Fruit fly (Drosophila melanogaster) whole organism, embryonic: ENCODE results near the gene CG10793.

Experiments used
- Adf1 ChIP-seq: fragments of 200-800 bp; sonication (Bioruptor generic); IDR thresholded peaks from 2 replicates; pipeline ENCODE4 v1.3.6; 2022; ENCODE audit warnings: missing biosample characterization, missing genetic modification characterization
- Atf-2 ChIP-seq: fragments of 200-800 bp; sonication (Bioruptor generic); optimal IDR thresholded peaks from 2 replicates; lab custom pipeline; 2016; ENCODE audit warnings: missing biosample characterization, missing genetic modification characterization
- CG12155 ChIP-seq: fragments of 200-800 bp; sonication (Bioruptor generic); optimal IDR thresholded peaks from 3 replicates; lab custom pipeline; 2016; ENCODE audit warnings: missing biosample characterization, missing genetic modification characterization
- CG12769 ChIP-seq: fragments of 200-800 bp; sonication (Bioruptor generic); optimal IDR thresholded peaks from 2 replicates; lab custom pipeline; 2019; ENCODE audit warnings: missing biosample characterization, mild to moderate bottlenecking, missing genetic modification characterization, moderate library complexity
- CG13894 ChIP-seq: fragments of 200-800 bp; sonication (Bioruptor generic); optimal IDR thresholded peaks from 3 replicates; lab custom pipeline; 2018; ENCODE audit warnings: missing biosample characterization, mild to moderate bottlenecking, missing genetic modification characterization, moderate library complexity
- CG14441 ChIP-seq: fragments of 200-800 bp; sonication (Bioruptor generic); IDR thresholded peaks from 2 replicates; pipeline ENCODE4 v1.3.6; 2022; ENCODE audit warnings: missing biosample characterization, missing genetic modification characterization
- CG17328 ChIP-seq: fragments of 200-800 bp; sonication (Bioruptor generic); IDR thresholded peaks from 2 replicates; pipeline ENCODE4 v1.3.6; 2022; ENCODE audit warnings: missing biosample characterization, missing genetic modification characterization
- CG18599 ChIP-seq: fragments of 200-800 bp; sonication (Bioruptor generic); optimal IDR thresholded peaks from 3 replicates; lab custom pipeline; 2017; ENCODE audit warnings: missing biosample characterization, missing genetic modification characterization, mild to moderate bottlenecking, moderate library complexity, missing genetic modification reagents
- CG34376 ChIP-seq: fragments of 200-800 bp; sonication (Bioruptor generic); optimal IDR thresholded peaks from 2 replicates; lab custom pipeline; 2018; ENCODE audit warnings: missing biosample characterization, mild to moderate bottlenecking, missing genetic modification characterization
- CG4328 ChIP-seq: fragments of 200-800 bp; sonication (Bioruptor generic); optimal IDR thresholded peaks from 3 replicates; lab custom pipeline; 2017; ENCODE audit warnings: missing biosample characterization, missing genetic modification reagents, missing genetic modification characterization
- CG4707 ChIP-seq: fragments of 200-800 bp; sonication (Bioruptor generic); optimal IDR thresholded peaks from 2 replicates; lab custom pipeline; 2018; ENCODE audit warnings: missing biosample characterization, mild to moderate bottlenecking, missing genetic modification characterization, moderate library complexity
- CG4820 ChIP-seq: fragments of 200-800 bp; sonication (Bioruptor generic); optimal IDR thresholded peaks from 3 replicates; lab custom pipeline; 2016; ENCODE audit warnings: missing biosample characterization, missing genetic modification characterization
- CG5245 ChIP-seq: fragments of 200-800 bp; sonication (Bioruptor generic); optimal IDR thresholded peaks from 3 replicates; lab custom pipeline; 2016; ENCODE audit warnings: missing biosample characterization, missing genetic modification characterization
- CG6813 ChIP-seq: fragments of 200-800 bp; sonication (Bioruptor generic); optimal IDR thresholded peaks from 2 replicates; lab custom pipeline; 2017; ENCODE audit warnings: missing biosample characterization, missing genetic modification characterization, mild to moderate bottlenecking, moderate library complexity, missing genetic modification reagents
- CG8290 ChIP-seq, 3 experiments: fragments of 200-800 bp; sonication (Bioruptor generic); optimal IDR thresholded peaks; 2 replicates each; lab custom pipeline; 2016 to 2019; ENCODE audit warnings: missing biosample characterization in 3 of 3, missing genetic modification characterization in 3 of 3, mild to moderate bottlenecking in 2 of 3, moderate library complexity in 1 of 3
- CG8944 ChIP-seq: fragments of 200-800 bp; sonication (Bioruptor generic); optimal IDR thresholded peaks from 3 replicates; lab custom pipeline; 2016; ENCODE audit warnings: missing biosample characterization, missing genetic modification characterization
- CG9215 ChIP-seq: fragments of 200-800 bp; sonication (Bioruptor generic); IDR thresholded peaks from 2 replicates; pipeline ENCODE4 v1.3.6; 2022; ENCODE audit warnings: missing biosample characterization, missing genetic modification characterization
- Doc3 ChIP-seq: fragments of 200-800 bp; sonication (Bioruptor generic); IDR thresholded peaks from 3 replicates; pipeline ENCODE4 v1.3.6; 2022; ENCODE audit warnings: missing biosample characterization, missing genetic modification characterization; ENCODE audit not compliant: partially characterized antibody
- Dp ChIP-seq: fragments of 200-800 bp; sonication (Bioruptor generic); optimal IDR thresholded peaks from 2 replicates; lab custom pipeline; 2018; ENCODE audit warnings: missing biosample characterization, mild to moderate bottlenecking, missing genetic modification characterization, moderate library complexity
- GATAe ChIP-seq: fragments of 200-800 bp; sonication (Bioruptor generic); conservative IDR thresholded peaks from 2 replicates; pipeline ENCODE4 v1.3.6; 2022; ENCODE audit warnings: missing biosample characterization, missing genetic modification characterization
- Optix ChIP-seq: fragments of 200-800 bp; sonication (Bioruptor generic); IDR thresholded peaks from 3 replicates; pipeline ENCODE4 v1.3.6; 2022; ENCODE audit warnings: missing biosample characterization, missing genetic modification characterization
- Pdp1 ChIP-seq, 2 experiments: fragments of 200-800 bp; sonication (Bioruptor generic); optimal IDR thresholded peaks; 3 replicates each; lab custom pipeline; 2016; ENCODE audit warnings: missing biosample characterization in 2 of 2, missing genetic modification characterization in 2 of 2, mild to moderate bottlenecking in 1 of 2, moderate library complexity in 1 of 2
- Sox100B ChIP-seq: fragments of 200-800 bp; sonication (Bioruptor generic); optimal IDR thresholded peaks from 3 replicates; lab custom pipeline; 2018; ENCODE audit warnings: missing biosample characterization, mild to moderate bottlenecking, missing genetic modification characterization
- Ssrp ChIP-seq: fragments of 200-800 bp; sonication (Bioruptor generic); optimal IDR thresholded peaks from 2 replicates; lab custom pipeline; 2018; ENCODE audit warnings: missing biosample characterization, mild to moderate bottlenecking, missing genetic modification characterization, moderate library complexity
- Stat92E ChIP-seq, 3 experiments: fragments of >200 bp in 2 of 3; fragments of 200-800 bp in 1 of 3; sonication (Bioruptor generic) in 1 of 3; optimal IDR thresholded peaks; 2 replicates each; lab custom pipeline; 2017 to 2019; ENCODE audit warnings: missing biosample characterization in 3 of 3, missing genetic modification characterization in 3 of 3, mild to moderate bottlenecking in 1 of 3, moderate library complexity in 1 of 3
- Trl ChIP-seq, 3 experiments: fragments of >200 bp in 2 of 3; fragments of 200-800 bp in 1 of 3; sonication (Bioruptor generic) in 1 of 3; optimal IDR thresholded peaks; 2 replicates in 1 of 3; 3 replicates in 2 of 3; lab custom pipeline; 2016 to 2017; ENCODE audit warnings: missing biosample characterization in 1 of 3, missing genetic modification characterization in 1 of 3
- Vsx1 ChIP-seq: fragments of 200-800 bp; sonication (Bioruptor generic); optimal IDR thresholded peaks from 2 replicates; lab custom pipeline; 2017; ENCODE audit warnings: missing biosample characterization, mild to moderate bottlenecking, missing genetic modification characterization, missing genetic modification reagents
- caup ChIP-seq: fragments of 200-800 bp; sonication (Bioruptor generic); optimal IDR thresholded peaks from 3 replicates; lab custom pipeline; 2017; ENCODE audit warnings: missing biosample characterization, mild to moderate bottlenecking, missing genetic modification characterization, moderate library complexity; ENCODE audit not compliant: severe bottlenecking
- chm ChIP-seq: fragments of 200-800 bp; sonication (Bioruptor generic); IDR thresholded peaks from 2 replicates; pipeline ENCODE4 v1.3.6; 2022; ENCODE audit warnings: missing biosample characterization, missing genetic modification characterization
- crol ChIP-seq: fragments of 200-800 bp; sonication (Bioruptor generic); IDR thresholded peaks from 2 replicates; pipeline ENCODE4 v1.3.6; 2022; ENCODE audit warnings: missing biosample characterization, missing genetic modification characterization
- emc ChIP-seq: fragments of 200-800 bp; sonication (Bioruptor generic); optimal IDR thresholded peaks from 2 replicates; lab custom pipeline; 2016; ENCODE audit warnings: missing biosample characterization, missing genetic modification characterization
- exex ChIP-seq: fragments of 200-800 bp; sonication (Bioruptor generic); optimal IDR thresholded peaks from 4 replicates; lab custom pipeline; 2018; ENCODE audit warnings: missing biosample characterization, mild to moderate bottlenecking, missing genetic modification characterization, moderate library complexity
- fd3F ChIP-seq: fragments of 200-800 bp; sonication (Bioruptor generic); optimal IDR thresholded peaks from 2 replicates; lab custom pipeline; 2018; ENCODE audit warnings: missing biosample characterization, mild to moderate bottlenecking, missing genetic modification characterization, moderate library complexity
- grn ChIP-seq: fragments of 200-800 bp; sonication (Bioruptor generic); optimal IDR thresholded peaks from 3 replicates; lab custom pipeline; 2017; ENCODE audit warnings: missing biosample characterization, missing genetic modification characterization
- gt ChIP-seq: fragments of 200-800 bp; sonication (Bioruptor generic); IDR thresholded peaks from 2 replicates; pipeline ENCODE4 v1.3.6; 2022; ENCODE audit warnings: missing biosample characterization, missing genetic modification characterization
- ham ChIP-seq: fragments of 200-800 bp; sonication (Bioruptor generic); IDR thresholded peaks from 2 replicates; pipeline ENCODE4 v1.3.6; 2022; ENCODE audit warnings: missing biosample characterization, missing genetic modification characterization
- klu ChIP-seq: fragments of 200-800 bp; sonication (Bioruptor generic); IDR thresholded peaks from 2 replicates; pipeline ENCODE4 v1.3.6; 2022; ENCODE audit warnings: missing biosample characterization, missing genetic modification characterization
- lbe ChIP-seq: fragments of 200-800 bp; sonication (Bioruptor generic); optimal IDR thresholded peaks from 2 replicates; lab custom pipeline; 2016; ENCODE audit warnings: missing biosample characterization, mild to moderate bottlenecking, missing genetic modification characterization
- mirr ChIP-seq: fragments of 200-800 bp; sonication (Bioruptor generic); optimal IDR thresholded peaks from 3 replicates; lab custom pipeline; 2018; ENCODE audit warnings: missing biosample characterization, mild to moderate bottlenecking, missing genetic modification characterization
- pita ChIP-seq: fragments of 200-800 bp; sonication (Bioruptor generic); optimal IDR thresholded peaks from 2 replicates; lab custom pipeline; 2017; ENCODE audit warnings: missing biosample characterization, mild to moderate bottlenecking, missing genetic modification characterization
- rib ChIP-seq: fragments of 200-800 bp; sonication (Bioruptor generic); IDR thresholded peaks from 2 replicates; pipeline ENCODE4 v1.3.6; 2022; ENCODE audit warnings: missing biosample characterization, missing genetic modification characterization
- sd ChIP-seq: fragments of 200-800 bp; sonication (Bioruptor generic); optimal IDR thresholded peaks from 3 replicates; lab custom pipeline; 2018; ENCODE audit warnings: missing biosample characterization, mild to moderate bottlenecking, missing genetic modification characterization, moderate library complexity
- so ChIP-seq: fragments of 200-800 bp; sonication (Bioruptor generic); IDR thresholded peaks from 3 replicates; pipeline ENCODE4 v1.3.6; 2022; ENCODE audit warnings: missing biosample characterization, missing genetic modification characterization
- tap ChIP-seq: fragments of 200-800 bp; optimal IDR thresholded peaks from 3 replicates; lab custom pipeline; 2019; ENCODE audit warnings: missing biosample characterization, mild to moderate bottlenecking, missing genetic modification characterization, moderate library complexity
- ttk ChIP-seq: fragments of 200-800 bp; sonication (Bioruptor generic); IDR thresholded peaks from 2 replicates; pipeline ENCODE4 v2.1.2; 2022; ENCODE audit warnings: missing biosample characterization, missing genetic modification characterization
- tx ChIP-seq: fragments of 200-800 bp; sonication (Bioruptor generic); optimal IDR thresholded peaks from 2 replicates; lab custom pipeline; 2016; ENCODE audit warnings: missing biosample characterization, missing genetic modification characterization
- wdn ChIP-seq: fragments of 200-800 bp; sonication (Bioruptor generic); IDR thresholded peaks from 2 replicates; pipeline ENCODE4 v1.3.6; 2022; ENCODE audit warnings: missing biosample characterization, missing genetic modification characterization
- zen2 ChIP-seq: fragments of 200-800 bp; sonication (Bioruptor generic); IDR thresholded peaks from 3 replicates; pipeline ENCODE4 v1.3.6; 2022; ENCODE audit warnings: missing biosample characterization, missing genetic modification characterization; ENCODE audit not compliant: partially characterized antibody

The CG10793 gene

dm6 chrX:3356937-3357552 is 40.8 kb upstream of the CG10793 start (continued):
- peak; percentile 20; the same call in 1 of the 2 replicates for TF ChIP-seq ttk (GFP tag; lab: Robert Waterston, UW)
- no peak for TF ChIP-seq fd3F (GFP tag; lab: Kevin White, UChicago)
- no peak for TF ChIP-seq klu (GFP tag; lab: Robert Waterston, UW)
- no peak for TF ChIP-seq CG9215 (GFP tag; lab: Robert Waterston, UW)
- no peak for TF ChIP-seq CG4328 (GFP tag; lab: Kevin White, UChicago)
- TF ChIP-seq lbe, result no peak
- TF ChIP-seq pita (GFP tag; lab: Kevin White, UChicago), result no peak
- TF ChIP-seq wdn (GFP tag; lab: Robert Waterston, UW), result no peak
- no peak for TF ChIP-seq emc (GFP tag; lab: Kevin White, UChicago)
- no peak for TF ChIP-seq Doc3
- peak; percentile 83 for TF ChIP-seq crol (GFP tag; lab: Robert Waterston, UW)
- no peak for TF ChIP-seq Optix (GFP tag; lab: Robert Waterston, UW)

- TF ChIP-seq Atf-2, result no peak
- no peak for TF ChIP-seq chm
- no peak for TF ChIP-seq Ssrp (tag; lab: Kevin White, UChicago)
- peak; percentile 55; the same call in 1 of the 2 replicates for TF ChIP-seq GATAe (GFP tag; lab: Robert Waterston, UW)
- TF ChIP-seq Adf1 (GFP tag; lab: Robert Waterston, UW), result no peak
- TF ChIP-seq CG12769 (tag; lab: Kevin White, UChicago), result peak; percentile 82
- TF ChIP-seq grn (GFP tag; lab: Kevin White, UChicago), result peak; percentile 45
- TF ChIP-seq tap (tag; lab: Kevin White, UChicago), result no peak
- peak; percentile 80 for TF ChIP-seq Vsx1 (GFP tag; lab: Kevin White, UChicago)
- TF ChIP-seq sd, result peak; percentile 3
- no peak for TF ChIP-seq CG18599 (GFP tag; lab: Kevin White, UChicago)
- TF ChIP-seq CG6813 (GFP tag; lab: Kevin White, UChicago), result no peak
- no peak for TF ChIP-seq Dp (GFP tag; lab: Kevin White, UChicago)
- no peak for TF ChIP-seq caup (GFP tag; lab: Kevin White, UChicago)
- no peak for TF ChIP-seq CG17328 (GFP tag; lab: Robert Waterston, UW)
- TF ChIP-seq so (GFP tag; lab: Robert Waterston, UW), result no peak
- no peak for TF ChIP-seq Pdp1 (GFP tag; optimal IDR thresholded peaks at IDR 0.05; lab: Kevin White, UChicago)
- TF ChIP-seq CG5245, result no peak
- TF ChIP-seq CG34376 (GFP tag; lab: Kevin White, UChicago), result peak; percentile 45
- peak; percentile 71 for TF ChIP-seq crol (GFP tag; lab: Robert Waterston, UW)
- no peak for TF ChIP-seq CG13894
- TF ChIP-seq ham (GFP tag; lab: Robert Waterston, UW), result no peak
- TF ChIP-seq CG8290 (GFP tag; optimal IDR thresholded peaks at IDR 0.05; lab: Kevin White, UChicago), result no peak
- peak in 1 of 2 experiments; percentile 29 for TF ChIP-seq CG8290 (tag; optimal IDR thresholded peaks at IDR 0.05; lab: Kevin White, UChicago)
- TF ChIP-seq CG4707 (GFP tag; lab: Kevin White, UChicago), result no peak
- no peak for TF ChIP-seq CG4820 (GFP tag; lab: Kevin White, UChicago)
- no peak for TF ChIP-seq mirr
- no peak for TF ChIP-seq CG12155 (GFP tag; lab: Kevin White, UChicago)
- no peak for TF ChIP-seq Sox100B (GFP tag; lab: Kevin White, UChicago)
- no peak for TF ChIP-seq tx (GFP tag; lab: Kevin White, UChicago)
- no peak for TF ChIP-seq CG14441 (GFP tag; lab: Robert Waterston, UW)
- no peak for TF ChIP-seq Trl (optimal IDR thresholded peaks at IDR 0.05; lab: Kevin White, UChicago)
- TF ChIP-seq Trl (GFP tag; optimal IDR thresholded peaks at IDR 0.05; lab: Kevin White, UChicago), result no peak
- no peak for TF ChIP-seq Stat92E (GFP tag; optimal IDR thresholded peaks at IDR 0.05; lab: Kevin White, UChicago)
- peak; percentile 22; the same call in 1 of the 2 replicates for TF ChIP-seq rib (GFP tag; lab: Robert Waterston, UW)
- no peak for TF ChIP-seq zen2 (GFP tag; lab: Robert Waterston, UW)
- TF ChIP-seq exex, result peak; percentile 44
- TF ChIP-seq gt (GFP tag; lab: Robert Waterston, UW), result no peak
- TF ChIP-seq CG8944 (GFP tag; lab: Kevin White, UChicago), result no peak
- TF ChIP-seq, all 482 proteins: peak for 10
These were observed 40.1 kb upstream of the CG10793 start for dm6 chrX:3356289-3356688.
